Worm (Caenorhabditis elegans) whole organism, young adult: ENCODE measurements around the gene rps-1.

Experiments
- D2030.7 ChIP-seq: fragments of 200-800 bp; sonication (Bioruptor generic); IDR thresholded peaks from 2 replicates; pipeline ENCODE4 v1.3.6; 2022; ENCODE audit warnings: missing genetic modification reagents, missing genetic modification characterization, missing compliant biosample characterization
- F37B4.10 ChIP-seq: fragments of 200-800 bp; sonication (Bioruptor generic); IDR thresholded peaks from 2 replicates; pipeline ENCODE4 v1.3.6; 2022; ENCODE audit warnings: missing genetic modification characterization, missing compliant biosample characterization
- F57A8.1 ChIP-seq: fragments of 200-800 bp; sonication (Bioruptor generic); optimal IDR thresholded peaks from 2 replicates; lab custom pipeline; 2018; ENCODE audit warnings: mild to moderate bottlenecking, missing genetic modification characterization, moderate library complexity, missing compliant biosample characterization
- Y53G8AR.9 ChIP-seq: fragments of 200-800 bp; sonication (Bioruptor generic); conservative IDR thresholded peaks from 2 replicates; pipeline ENCODE4 v1.3.6; 2022; ENCODE audit warnings: missing genetic modification reagents, missing genetic modification characterization, missing compliant biosample characterization
- Y56A3A.18 ChIP-seq: fragments of 200-800 bp; sonication (Bioruptor generic); IDR thresholded peaks from 2 replicates; pipeline ENCODE4 v1.3.6; 2022; ENCODE audit warnings: missing genetic modification reagents, missing genetic modification characterization, missing compliant biosample characterization
- attf-6 ChIP-seq: fragments of 200-800 bp; sonication (Bioruptor generic); IDR thresholded peaks from 2 replicates; pipeline ENCODE4 v1.3.6; 2022; ENCODE audit warnings: missing genetic modification reagents, missing genetic modification characterization, missing compliant biosample characterization
- bed-1 ChIP-seq: fragments of 200-800 bp; sonication (Bioruptor generic); IDR thresholded peaks from 2 replicates; pipeline ENCODE4 v1.3.6; 2022; ENCODE audit warnings: missing genetic modification reagents, missing genetic modification characterization, missing compliant biosample characterization
- ceh-100 ChIP-seq: fragments of 200-800 bp; sonication (Bioruptor generic); IDR thresholded peaks from 2 replicates; pipeline ENCODE4 v1.3.6; 2022; ENCODE audit warnings: missing genetic modification reagents, missing genetic modification characterization, missing compliant biosample characterization
- ceh-40 ChIP-seq: fragments of 200-800 bp; sonication (Bioruptor generic); IDR thresholded peaks from 2 replicates; pipeline ENCODE4 v1.3.6; 2022; ENCODE audit warnings: missing genetic modification characterization, missing compliant biosample characterization
- ceh-91 ChIP-seq: fragments of 200-800 bp; sonication (Bioruptor generic); IDR thresholded peaks from 2 replicates; pipeline ENCODE4 v1.3.6; 2022; ENCODE audit warnings: missing genetic modification reagents, missing genetic modification characterization, missing compliant biosample characterization
- dpl-1 ChIP-seq: fragments of 150-350 bp; optimal IDR thresholded peaks from 2 replicates; lab custom pipeline; 2014; ENCODE audit warnings: missing biosample characterization, missing genetic modification reagents, missing genetic modification characterization
- efl-1 ChIP-seq: fragments of 150-350 bp; optimal IDR thresholded peaks from 2 replicates; lab custom pipeline; 2014; ENCODE audit warnings: missing biosample characterization, missing genetic modification reagents, missing genetic modification characterization
- egl-18 ChIP-seq: fragments of 200-800 bp; sonication (Bioruptor generic); IDR thresholded peaks from 2 replicates; pipeline ENCODE4 v1.3.6; 2022; ENCODE audit warnings: missing genetic modification reagents, missing genetic modification characterization, missing compliant biosample characterization
- hlh-12 ChIP-seq: sonication (generic microtip); optimal IDR thresholded peaks from 2 replicates; lab custom pipeline; 2016; ENCODE audit warnings: missing genetic modification characterization, missing compliant biosample characterization
- lsl-1 ChIP-seq: fragments of 200-800 bp; sonication (Bioruptor generic); optimal IDR thresholded peaks from 2 replicates; lab custom pipeline; 2018; ENCODE audit warnings: mild to moderate bottlenecking, missing genetic modification characterization, moderate library complexity, missing compliant biosample characterization
- madf-3 ChIP-seq: fragments of 200-800 bp; sonication (Bioruptor generic); IDR thresholded peaks from 2 replicates; pipeline ENCODE4 v1.3.6; 2022; ENCODE audit warnings: missing genetic modification reagents, missing genetic modification characterization, missing compliant biosample characterization
- madf-6 ChIP-seq: fragments of 200-800 bp; sonication (Bioruptor generic); IDR thresholded peaks from 2 replicates; pipeline ENCODE4 v1.3.6; 2022; ENCODE audit warnings: missing genetic modification reagents, missing genetic modification characterization, missing compliant biosample characterization
- madf-8 ChIP-seq: fragments of 200-800 bp; sonication (Bioruptor generic); conservative IDR thresholded peaks from 2 replicates; pipeline ENCODE4 v1.3.6; 2022; ENCODE audit warnings: missing genetic modification reagents, missing genetic modification characterization, missing compliant biosample characterization
- mes-4 ChIP-seq: sonication (generic microtip); optimal IDR thresholded peaks from 2 replicates; lab custom pipeline; 2016; ENCODE audit warnings: missing genotype, missing genetic modification characterization, missing compliant biosample characterization
- nfyb-1 ChIP-seq: fragments of 200-800 bp; sonication (Bioruptor generic); IDR thresholded peaks from 2 replicates; pipeline ENCODE4 v1.3.6; 2022; ENCODE audit warnings: missing genetic modification reagents, missing genetic modification characterization, missing compliant biosample characterization
- nhr-179 ChIP-seq: sonication (generic microtip); optimal IDR thresholded peaks from 2 replicates; lab custom pipeline; 2016; ENCODE audit warnings: mild to moderate bottlenecking, missing genetic modification characterization, missing compliant biosample characterization
- nhr-80 ChIP-seq: sonication (generic microtip); optimal IDR thresholded peaks from 2 replicates; lab custom pipeline; 2016; ENCODE audit warnings: missing genetic modification characterization, missing compliant biosample characterization
- rcor-1 ChIP-seq: fragments of 200-800 bp; sonication (Bioruptor generic); IDR thresholded peaks from 2 replicates; pipeline ENCODE4 v1.3.6; 2022; ENCODE audit warnings: missing genetic modification reagents, missing genetic modification characterization, missing compliant biosample characterization
- rec-8 ChIP-seq, 2 experiments: sonication (generic microtip); optimal IDR thresholded peaks; 2 replicates each; lab custom pipeline; 2016; ENCODE audit warnings: mild to moderate bottlenecking in 2 of 2, missing genetic modification characterization in 2 of 2, missing genetic modification reagents in 2 of 2, missing genotype in 2 of 2, missing biosample characterization in 1 of 2, missing compliant biosample characterization in 1 of 2, moderate library complexity in 1 of 2
- snpc-1.1 ChIP-seq: sonication (generic microtip); optimal IDR thresholded peaks from 2 replicates; lab custom pipeline; 2017; ENCODE audit warnings: missing genetic modification characterization, mild to moderate bottlenecking, missing compliant biosample characterization, antibody characterized with exemption, moderate library complexity, missing genotype, missing genetic modification reagents; ENCODE audit not compliant: insufficient read depth
- snpc-4 ChIP-seq, 5 experiments: fragments of 150-350 bp in 1 of 5; sonication (generic microtip) in 4 of 5; optimal IDR thresholded peaks; 2 replicates each; lab custom pipeline; 2014 to 2018; ENCODE audit warnings: missing genetic modification characterization in 5 of 5, missing biosample characterization in 3 of 5, antibody characterized with exemption in 2 of 5, mild to moderate bottlenecking in 2 of 5, missing compliant biosample characterization in 2 of 5, missing genotype in 2 of 5, moderate library complexity in 2 of 5, missing genetic modification reagents in 1 of 5
- somi-1 ChIP-seq: fragments of 200-800 bp; sonication (Bioruptor generic); optimal IDR thresholded peaks from 2 replicates; lab custom pipeline; 2018; ENCODE audit warnings: mild to moderate bottlenecking, missing genetic modification characterization, missing compliant biosample characterization
- tbp1 ChIP-seq: fragments of 200-800 bp; sonication (Bioruptor generic); optimal IDR thresholded peaks from 2 replicates; lab custom pipeline; 2018; ENCODE audit warnings: mild to moderate bottlenecking, missing genetic modification characterization, missing compliant biosample characterization
- tbx-9 ChIP-seq: sonication (generic microtip); optimal IDR thresholded peaks from 2 replicates; lab custom pipeline; 2016; ENCODE audit warnings: borderline replicate concordance, missing genetic modification characterization, inconsistent platforms, missing compliant biosample characterization
- tlf-1 ChIP-seq: fragments of 200-800 bp; sonication (Bioruptor generic); optimal IDR thresholded peaks from 2 replicates; lab custom pipeline; 2018; ENCODE audit warnings: mild to moderate bottlenecking, missing genetic modification characterization, missing compliant biosample characterization
- xnd-1 ChIP-seq: sonication (generic microtip); optimal IDR thresholded peaks from 2 replicates; lab custom pipeline; 2016; ENCODE audit warnings: missing genotype, missing genetic modification reagents, missing genetic modification characterization, missing compliant biosample characterization
- ztf-22 ChIP-seq: fragments of 200-800 bp; sonication (Bioruptor generic); optimal IDR thresholded peaks from 2 replicates; lab custom pipeline; 2018; ENCODE audit warnings: mild to moderate bottlenecking, missing genetic modification characterization, moderate library complexity, missing compliant biosample characterization
- ztf-26 ChIP-seq: sonication (generic microtip); optimal IDR thresholded peaks from 2 replicates; lab custom pipeline; 2017; ENCODE audit warnings: missing genetic modification characterization, missing compliant biosample characterization
- ztf-28 ChIP-seq: fragments of 200-800 bp; sonication (Bioruptor generic); IDR thresholded peaks from 2 replicates; pipeline ENCODE4 v1.3.6; 2022; ENCODE audit warnings: missing genetic modification reagents, missing genetic modification characterization, missing compliant biosample characterization

rps-1 gene

ce11 chrIII:4519410-4519809, 43.7 kb downstream of the rps-1 start:
- no peak for TF ChIP-seq ztf-26
- TF ChIP-seq ceh-100 (GFP tag; lab: Robert Waterston, UW) = no peak
- TF ChIP-seq tbx-9 (tag; lab: Kevin White, UChicago) = no peak
- TF ChIP-seq ceh-40 (GFP tag; lab: Robert Waterston, UW) = no peak
- TF ChIP-seq nhr-179 (tag; lab: Kevin White, UChicago) = no peak
- TF ChIP-seq F37B4.10 (GFP tag; lab: Robert Waterston, UW) = no peak
- TF ChIP-seq Y53G8AR.9 (GFP tag; lab: Robert Waterston, UW) = no peak
- no peak for TF ChIP-seq somi-1 (GFP tag; lab: Kevin White, UChicago)
- TF ChIP-seq ceh-91 = no peak
- TF ChIP-seq F57A8.1 (GFP tag; lab: Kevin White, UChicago) = no peak
- TF ChIP-seq mes-4 = no peak
- no peak for TF ChIP-seq xnd-1 (tag; lab: Kevin White, UChicago)
- TF ChIP-seq tlf-1 (GFP tag; lab: Kevin White, UChicago) = no peak
- no peak for TF ChIP-seq madf-3 (GFP tag; lab: Robert Waterston, UW)
- no peak for TF ChIP-seq nhr-80 (tag; lab: Kevin White, UChicago)
- no peak for TF ChIP-seq D2030.7 (GFP tag; lab: Robert Waterston, UW)
- TF ChIP-seq lsl-1 (GFP tag; lab: Kevin White, UChicago) = no peak
- TF ChIP-seq, all 124 proteins: peak for 0

DNA sequence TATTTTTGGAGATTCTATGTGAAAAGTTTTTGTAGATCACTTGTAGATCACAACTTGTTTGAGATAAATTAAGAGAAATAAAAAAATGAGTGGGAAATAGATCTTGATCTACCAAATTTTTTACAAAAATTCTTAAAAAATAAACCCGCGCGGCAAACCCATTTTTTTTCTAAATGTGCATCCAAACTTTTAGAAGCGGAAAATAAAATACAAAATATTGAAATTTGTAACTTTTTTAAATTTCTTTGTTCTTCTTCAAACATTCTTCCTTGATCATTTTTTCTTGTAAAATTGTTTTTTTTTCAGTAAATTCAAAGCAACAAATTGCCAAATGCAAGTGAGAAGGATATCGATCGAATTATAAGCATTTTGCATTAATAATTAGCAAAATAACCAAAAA, 44.3 kb downstream of the rps-1 start, which contains the start of gene cdh-4:
cdh-4 (plus strand) TSS at position 301 of the 400 bp plus-strand sequence.
- TF ChIP-seq tbp1 = no peak
- no peak; the same call in 1 of the 2 replicates for TF ChIP-seq madf-6
- TF ChIP-seq madf-8 (GFP tag; lab: Robert Waterston, UW) = peak; percentile 62; the same call in 1 of the 2 replicates
- peak; percentile 5 for TF ChIP-seq xnd-1 (tag; lab: Kevin White, UChicago)
- no peak for TF ChIP-seq somi-1 (GFP tag; lab: Kevin White, UChicago)
- TF ChIP-seq efl-1 (GFP tag; lab: Kevin White, UChicago) = peak; percentile 41
- peak; percentile 29 for TF ChIP-seq dpl-1
- no peak for TF ChIP-seq attf-6 (GFP tag; lab: Robert Waterston, UW)
- no peak for TF ChIP-seq ztf-22 (GFP tag; lab: Kevin White, UChicago)
- no peak for TF ChIP-seq Y56A3A.18 (GFP tag; lab: Robert Waterston, UW)

ce11 chrIII:4523411-4523810, 47.7 kb downstream of the rps-1 start:
- TF ChIP-seq bed-1 (GFP tag; lab: Robert Waterston, UW) (no peak), snpc-4 (GFP tag; optimal IDR thresholded peaks at IDR 0.05; lab: Kevin White, UChicago) (no peak), snpc-4 (tag; optimal IDR thresholded peaks at IDR 0.05; lab: Kevin White, UChicago) (no peak)

DNA sequence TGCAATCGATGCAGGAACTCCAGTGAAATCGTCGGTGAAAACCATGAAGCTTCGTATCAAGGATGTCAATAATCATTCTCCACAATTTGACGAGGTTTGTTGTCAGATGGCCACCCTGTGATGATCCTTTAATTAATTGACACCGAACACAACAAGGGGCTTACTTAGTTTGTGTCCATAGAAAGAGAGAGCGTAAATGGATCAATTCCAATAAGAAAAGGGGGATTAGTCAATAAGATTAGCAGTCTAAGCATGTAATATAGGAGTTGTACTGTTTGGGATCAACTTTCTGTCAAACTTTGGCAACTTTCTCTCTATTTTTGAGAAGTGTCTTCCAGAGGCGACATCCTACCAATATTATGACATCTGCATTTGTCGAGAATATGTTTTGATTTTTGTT, 48.4 kb downstream of the rps-1 start:
- no peak for TF ChIP-seq madf-6
- TF ChIP-seq, all 124 proteins: peak for 0

DNA sequence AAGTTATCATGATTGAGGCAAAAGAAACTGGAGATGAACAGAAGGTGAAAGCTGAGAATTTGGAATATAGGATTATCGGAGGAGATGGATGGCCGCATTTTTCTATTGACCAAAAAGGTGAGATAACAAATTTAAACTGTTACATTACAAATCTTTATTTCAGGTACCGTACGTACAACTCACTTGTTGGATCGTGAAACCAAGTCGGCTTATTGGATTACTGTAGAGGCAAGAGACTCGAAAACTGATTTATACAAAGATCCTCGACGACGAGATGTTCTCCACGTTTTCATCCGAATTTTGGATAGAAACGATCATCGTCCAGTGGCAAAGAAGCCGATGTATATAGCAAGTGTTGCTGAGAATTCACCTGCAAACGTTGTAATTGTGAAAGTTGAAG, 50.3 kb downstream of the rps-1 start:
- TF ChIP-seq ztf-28 (no peak), snpc-1.1 (tag; lab: Kevin White, UChicago) (no peak), rcor-1 (GFP tag; lab: Robert Waterston, UW) (no peak), ceh-100 (GFP tag; lab: Robert Waterston, UW) (no peak), rec-8 (tag; optimal IDR thresholded peaks at IDR 0.05; lab: Kevin White, UChicago) (no peak), nfyb-1 (no peak), hlh-12 (tag; lab: Kevin White, UChicago) (no peak), F57A8.1 (GFP tag; lab: Kevin White, UChicago) (no peak), egl-18 (no peak)
